Worm (Caenorhabditis elegans) whole organism, early embryonic: Measurements from ENCODE around the gene kvs-3.

Experiments
- B0310.2 ChIP-seq: sonication (generic microtip); optimal IDR thresholded peaks from 2 replicates; lab custom pipeline; 2016; ENCODE audit warnings: mild to moderate bottlenecking, missing genetic modification characterization, missing compliant biosample characterization
- F13C5.2 ChIP-seq: sonication (generic microtip); optimal IDR thresholded peaks from 2 replicates; lab custom pipeline; 2017; ENCODE audit warnings: mild to moderate bottlenecking, missing genetic modification characterization, inconsistent platforms, missing compliant biosample characterization
- aly-1 ChIP-seq: sonication (generic microtip); optimal IDR thresholded peaks from 2 replicates; lab custom pipeline; 2016; ENCODE audit warnings: missing genetic modification characterization, missing compliant biosample characterization
- ama-1 ChIP-seq: fragments of 150-350 bp; optimal IDR thresholded peaks from 2 replicates; lab custom pipeline; 2014
- ceh-13 ChIP-seq: fragments of 200-800 bp; sonication (Bioruptor generic); optimal IDR thresholded peaks from 2 replicates; lab custom pipeline; 2018; ENCODE audit warnings: mild to moderate bottlenecking, missing genetic modification characterization, missing compliant biosample characterization
- ceh-36 ChIP-seq: sonication (generic microtip); optimal IDR thresholded peaks from 2 replicates; lab custom pipeline; 2016; ENCODE audit warnings: missing genetic modification characterization, inconsistent platforms, missing compliant biosample characterization
- ets-7 ChIP-seq: sonication (generic microtip); optimal IDR thresholded peaks from 2 replicates; lab custom pipeline; 2016; ENCODE audit warnings: missing genotype, missing genetic modification characterization, missing compliant biosample characterization
- flt-1 ChIP-seq: fragments of 200-800 bp; sonication (Bioruptor generic); IDR thresholded peaks from 2 replicates; pipeline ENCODE4 v1.3.6; 2022; ENCODE audit warnings: missing genetic modification characterization, missing compliant biosample characterization
- hmbx-1 ChIP-seq: sonication (generic microtip); optimal IDR thresholded peaks from 2 replicates; lab custom pipeline; 2016; ENCODE audit warnings: mild to moderate bottlenecking, missing genetic modification characterization, missing compliant biosample characterization
- hmg-4 ChIP-seq: fragments of 200-800 bp; sonication (Bioruptor generic); optimal IDR thresholded peaks from 2 replicates; lab custom pipeline; 2018; ENCODE audit warnings: mild to moderate bottlenecking, missing genetic modification characterization, missing compliant biosample characterization
- hnd-1 ChIP-seq: sonication (generic microtip); optimal IDR thresholded peaks from 2 replicates; lab custom pipeline; 2016; ENCODE audit warnings: missing genetic modification characterization, missing compliant biosample characterization
- pes-1 ChIP-seq: fragments of 200-800 bp; sonication (Bioruptor generic); IDR thresholded peaks from 2 replicates; pipeline ENCODE4 v1.3.6; 2022; ENCODE audit warnings: missing genetic modification reagents, missing genetic modification characterization, missing compliant biosample characterization
- scrt-1 ChIP-seq: fragments of 200-800 bp; sonication (Bioruptor generic); IDR thresholded peaks from 2 replicates; pipeline ENCODE4 v1.3.6; 2022; ENCODE audit warnings: missing genetic modification characterization, missing compliant biosample characterization
- sea-1 ChIP-seq: fragments of 200-800 bp; sonication (Bioruptor generic); conservative IDR thresholded peaks from 2 replicates; pipeline ENCODE4 v1.3.6; 2022; ENCODE audit warnings: missing genetic modification characterization, missing compliant biosample characterization
- tbx-11 ChIP-seq: fragments of 200-800 bp; sonication (Bioruptor generic); IDR thresholded peaks from 2 replicates; pipeline ENCODE4 v1.3.6; 2022; ENCODE audit warnings: missing genetic modification characterization, missing compliant biosample characterization
- tbx-37 ChIP-seq: fragments of 200-800 bp; sonication (Bioruptor generic); conservative IDR thresholded peaks from 2 replicates; pipeline ENCODE4 v1.3.6; 2022; ENCODE audit warnings: missing genetic modification reagents, missing genetic modification characterization, missing compliant biosample characterization
- tra-4 ChIP-seq: sonication (generic microtip); optimal IDR thresholded peaks from 2 replicates; lab custom pipeline; 2017; ENCODE audit warnings: missing genetic modification characterization, missing compliant biosample characterization

Gene kvs-3

DNA sequence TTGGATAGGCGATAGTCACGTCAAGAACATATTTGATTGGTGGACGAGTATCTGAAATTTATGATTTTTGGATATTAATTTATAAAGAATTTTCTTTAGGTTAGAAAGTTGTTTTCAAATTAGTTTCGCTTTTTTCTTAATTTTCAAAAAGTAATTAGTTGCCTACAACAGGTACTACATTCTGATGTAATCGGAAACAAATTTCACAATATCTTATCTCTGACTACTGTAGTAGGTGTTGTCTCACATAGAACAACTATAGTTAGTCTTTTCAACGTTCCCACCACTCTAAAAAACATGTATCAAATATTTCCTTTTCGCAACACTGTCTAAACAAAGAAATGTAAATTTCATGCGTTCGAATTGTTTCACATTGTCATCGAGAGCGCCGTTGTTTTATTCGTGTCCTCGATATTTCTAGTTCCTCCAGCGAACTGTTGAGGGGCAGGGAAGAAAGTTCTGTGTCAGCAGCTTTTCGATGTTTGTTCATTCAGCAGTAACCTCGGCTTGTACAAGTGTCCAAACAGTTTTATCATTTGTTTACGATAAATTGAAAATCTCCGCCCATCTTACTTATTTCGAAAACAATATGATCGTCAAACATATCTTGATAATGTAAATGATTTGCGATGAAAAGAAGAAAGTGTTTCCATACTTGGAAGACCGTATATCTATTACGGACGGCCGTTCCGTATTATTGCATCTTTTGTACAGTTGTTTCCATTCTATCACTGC is 11.3 kb downstream of the kvs-3 start:
- TF ChIP-seq B0310.2 (tag; lab: Kevin White, UChicago) (no peak), hnd-1 (tag; lab: Kevin White, UChicago) (no peak), F13C5.2 (tag; lab: Kevin White, UChicago) (no peak)

DNA sequence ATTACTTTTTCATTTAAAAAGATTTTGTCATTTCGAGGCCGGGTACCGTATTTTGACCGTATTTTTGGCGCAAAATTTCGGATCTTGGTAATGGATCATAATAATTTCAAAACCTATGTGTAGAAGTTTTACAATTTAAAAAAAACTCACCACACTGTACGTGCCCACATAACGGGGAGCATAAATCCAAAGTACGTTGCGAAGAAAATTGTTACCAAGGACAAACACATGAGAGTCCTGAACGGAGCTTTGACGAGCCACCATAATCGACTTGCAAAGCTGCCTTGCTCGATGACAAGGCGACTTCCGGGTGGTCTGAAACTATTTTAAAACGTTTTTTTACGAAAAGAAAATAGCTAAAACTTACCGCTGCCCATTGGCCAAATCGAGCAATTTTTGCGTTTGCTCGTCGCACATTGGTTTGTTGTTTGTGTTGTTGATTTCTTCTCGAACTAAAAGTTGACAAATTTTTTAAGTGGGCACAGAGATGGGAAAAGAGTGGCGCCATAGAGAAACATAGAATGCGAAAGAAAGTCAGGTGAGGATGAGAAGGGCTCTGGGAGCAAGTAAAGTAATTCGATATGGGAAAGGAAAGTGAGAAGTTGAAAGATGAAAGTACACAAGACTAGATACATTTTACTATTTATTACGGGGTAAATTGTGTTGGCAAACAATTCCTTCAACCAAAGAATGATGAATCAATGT is 14.7 kb downstream of the kvs-3 start:
- TF ChIP-seq F13C5.2 (tag; lab: Kevin White, UChicago) = no peak
- no peak for TF ChIP-seq ceh-36 (tag; lab: Kevin White, UChicago)
- no peak for TF ChIP-seq tra-4 (tag; lab: Kevin White, UChicago)
- no peak for TF ChIP-seq B0310.2 (tag; lab: Kevin White, UChicago)
- TF ChIP-seq pes-1 = no peak
- TF ChIP-seq tbx-37 = no peak
- no peak for TF ChIP-seq scrt-1 (GFP tag; lab: Robert Waterston, UW)
- TF ChIP-seq hmbx-1 (tag; lab: Kevin White, UChicago) = no peak
- no peak for TF ChIP-seq tbx-11 (GFP tag; lab: Robert Waterston, UW)
- no peak for TF ChIP-seq hmg-4
- TF ChIP-seq ets-7 (tag; lab: Kevin White, UChicago) = no peak
- no peak for TF ChIP-seq ama-1 (lab: Kevin White, UChicago)
- TF ChIP-seq sea-1 (GFP tag; lab: Robert Waterston, UW) = no peak
- TF ChIP-seq hnd-1 (tag; lab: Kevin White, UChicago) = no peak
- TF ChIP-seq ceh-13 (GFP tag; lab: Kevin White, UChicago) = no peak
- TF ChIP-seq aly-1 (tag; lab: Kevin White, UChicago) = no peak
- no peak for TF ChIP-seq flt-1 (GFP tag; lab: Robert Waterston, UW)

DNA sequence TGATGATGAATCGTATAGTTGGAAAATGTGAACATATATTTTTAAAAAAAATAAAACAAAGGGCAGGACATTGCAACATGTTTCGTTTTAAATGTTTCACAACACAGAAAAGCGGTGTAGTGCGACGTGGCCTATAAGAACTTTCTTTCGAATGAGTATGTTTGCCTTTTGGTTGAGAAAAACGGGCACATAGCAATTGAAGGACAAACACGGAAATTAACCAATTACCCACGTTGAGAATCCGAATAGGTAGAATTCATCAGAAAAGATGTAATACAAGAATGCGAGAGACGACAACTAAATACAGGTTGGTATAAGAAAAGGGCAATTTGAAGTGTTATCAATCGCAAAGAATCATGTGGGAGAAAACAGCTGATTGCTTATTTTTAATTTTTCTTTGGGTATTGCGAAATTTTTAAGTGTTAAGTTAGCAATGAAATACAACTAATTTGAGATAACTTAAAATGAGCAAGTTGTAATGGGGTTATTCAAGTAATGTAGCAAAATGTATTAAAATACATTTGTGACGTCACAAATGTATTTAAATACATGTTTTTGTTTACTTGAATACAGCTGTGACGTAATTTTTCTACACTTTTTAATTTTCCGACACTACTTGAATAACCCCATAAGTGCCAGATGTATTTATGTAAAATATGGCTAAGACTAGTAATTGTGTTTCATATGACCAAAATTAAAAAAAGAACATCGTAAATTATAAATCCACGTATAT is 15.4 kb downstream of the kvs-3 start, which contains the start of gene acl-14:
Gene acl-14 (minus strand): TSS at position 316 of the 733 bp plus-strand sequence.
- TF ChIP-seq aly-1 (tag; lab: Kevin White, UChicago) (no peak), hmg-4 (no peak), ceh-13 (GFP tag; lab: Kevin White, UChicago) (no peak), F13C5.2 (tag; lab: Kevin White, UChicago) (no peak), pes-1 (no peak), scrt-1 (GFP tag; lab: Robert Waterston, UW) (no peak), B0310.2 (tag; lab: Kevin White, UChicago) (no peak), ceh-36 (tag; lab: Kevin White, UChicago) (no peak), ama-1 (lab: Kevin White, UChicago) (no peak), tra-4 (tag; lab: Kevin White, UChicago) (no peak), flt-1 (GFP tag; lab: Robert Waterston, UW) (no peak), tbx-37 (no peak), hmbx-1 (tag; lab: Kevin White, UChicago) (no peak), sea-1 (GFP tag; lab: Robert Waterston, UW) (no peak)

DNA sequence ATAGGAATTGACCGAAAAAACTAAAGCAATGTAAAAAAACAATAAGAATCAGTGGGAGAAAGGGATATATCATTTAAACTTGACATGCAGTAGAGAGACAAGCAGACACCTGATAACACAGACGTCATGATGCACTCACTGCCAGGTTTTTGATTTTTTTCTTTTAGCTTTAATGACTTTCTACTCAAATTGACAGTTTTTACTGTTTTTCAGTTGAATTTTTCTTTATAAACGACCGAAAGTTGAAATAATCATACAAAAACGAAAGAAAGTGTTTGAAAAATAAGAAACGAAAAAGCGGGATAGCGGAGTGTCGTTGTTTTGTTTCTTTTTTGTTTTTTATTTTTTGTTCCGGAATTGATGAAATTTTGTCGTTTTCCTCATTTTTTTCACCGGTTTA is 16.1 kb downstream of the kvs-3 start, which contains the start of gene ucp-4:
Gene ucp-4 (plus strand): TSS at position 83 of the 400 bp plus-strand sequence.
- TF ChIP-seq tbx-37 (no peak), B0310.2 (tag; lab: Kevin White, UChicago) (no peak), ama-1 (lab: Kevin White, UChicago) (no peak), hmg-4 (no peak), pes-1 (no peak), tbx-11 (GFP tag; lab: Robert Waterston, UW) (no peak), F13C5.2 (tag; lab: Kevin White, UChicago) (no peak), tra-4 (tag; lab: Kevin White, UChicago) (no peak), aly-1 (tag; lab: Kevin White, UChicago) (no peak), hmbx-1 (tag; lab: Kevin White, UChicago) (no peak), ceh-36 (tag; lab: Kevin White, UChicago) (no peak), ceh-13 (GFP tag; lab: Kevin White, UChicago) (no peak), hnd-1 (tag; lab: Kevin White, UChicago) (no peak), sea-1 (GFP tag; lab: Robert Waterston, UW) (no peak), flt-1 (GFP tag; lab: Robert Waterston, UW) (no peak), scrt-1 (GFP tag; lab: Robert Waterston, UW) (no peak), ets-7 (tag; lab: Kevin White, UChicago) (no peak)

DNA sequence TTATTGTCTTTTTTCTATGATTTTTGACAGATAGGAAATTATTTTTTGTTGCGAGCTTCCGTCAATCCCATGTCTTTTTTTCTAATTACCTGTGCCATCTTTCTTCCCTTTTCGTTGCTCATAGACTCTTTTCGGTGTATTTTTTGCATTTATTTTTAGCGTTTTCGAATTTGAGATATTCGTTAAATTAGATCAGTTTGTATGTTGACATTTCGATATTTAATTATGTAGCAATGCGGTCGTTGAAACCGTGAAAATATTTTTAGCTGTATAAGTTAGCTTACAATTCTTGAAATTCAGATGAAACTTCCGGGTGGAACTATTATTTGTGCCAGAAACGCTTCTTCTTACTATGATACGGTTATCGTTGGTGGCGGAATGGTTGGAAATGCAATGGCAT is 18.4 kb downstream of the kvs-3 start, which contains the start of gene coq-6:
Gene coq-6 (plus strand): TSS at position 301 of the 400 bp plus-strand sequence.
- TF ChIP-seq tbx-37 = no peak
- TF ChIP-seq sea-1 (GFP tag; lab: Robert Waterston, UW) = no peak
- no peak for TF ChIP-seq tbx-11 (GFP tag; lab: Robert Waterston, UW)
- no peak for TF ChIP-seq ets-7 (tag; lab: Kevin White, UChicago)
- TF ChIP-seq F13C5.2 (tag; lab: Kevin White, UChicago) = no peak
- no peak for TF ChIP-seq B0310.2 (tag; lab: Kevin White, UChicago)
- no peak for TF ChIP-seq hmbx-1 (tag; lab: Kevin White, UChicago)
- no peak for TF ChIP-seq scrt-1 (GFP tag; lab: Robert Waterston, UW)
- no peak for TF ChIP-seq aly-1 (tag; lab: Kevin White, UChicago)
- no peak for TF ChIP-seq ama-1 (lab: Kevin White, UChicago)
- TF ChIP-seq ceh-13 (GFP tag; lab: Kevin White, UChicago) = no peak
- no peak for TF ChIP-seq ceh-36 (tag; lab: Kevin White, UChicago)
- TF ChIP-seq hnd-1 (tag; lab: Kevin White, UChicago) = no peak

DNA sequence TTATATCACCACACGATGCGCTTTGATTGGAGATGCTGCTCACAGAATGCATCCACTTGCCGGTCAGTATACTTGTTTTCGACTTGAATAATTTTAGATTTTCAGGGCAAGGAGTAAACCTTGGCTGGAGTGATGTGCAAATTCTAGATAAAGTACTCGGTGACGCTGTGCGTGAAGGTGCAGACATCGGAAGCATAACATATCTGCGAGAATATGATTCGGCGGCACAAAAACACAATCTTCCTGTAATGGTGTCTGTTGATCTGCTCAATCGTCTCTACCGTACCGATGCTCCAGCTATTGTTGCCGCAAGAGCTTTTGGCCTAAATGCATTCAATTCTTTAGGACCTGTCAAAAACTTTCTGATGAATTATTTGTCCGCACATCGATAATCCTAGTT is 20.3 kb downstream of the kvs-3 start:
- TF ChIP-seq hmg-4 (no peak), sea-1 (GFP tag; lab: Robert Waterston, UW) (0 out of 2 replicates have a peak, but pooled peaks have one; percentile 12)
